Worm (Caenorhabditis elegans) whole organism, late embryonic: Measurements from ENCODE around the gene D1086.5.

Experiments
- ceh-14 ChIP-seq: sonication (generic microtip); optimal IDR thresholded peaks from 2 replicates; lab custom pipeline; 2016; ENCODE audit warnings: missing genotype, missing genetic modification characterization, missing compliant biosample characterization
- pqm-1 ChIP-seq: sonication (generic microtip); optimal IDR thresholded peaks from 2 replicates; lab custom pipeline; 2016; ENCODE audit warnings: missing genetic modification characterization, missing compliant biosample characterization

DNA sequence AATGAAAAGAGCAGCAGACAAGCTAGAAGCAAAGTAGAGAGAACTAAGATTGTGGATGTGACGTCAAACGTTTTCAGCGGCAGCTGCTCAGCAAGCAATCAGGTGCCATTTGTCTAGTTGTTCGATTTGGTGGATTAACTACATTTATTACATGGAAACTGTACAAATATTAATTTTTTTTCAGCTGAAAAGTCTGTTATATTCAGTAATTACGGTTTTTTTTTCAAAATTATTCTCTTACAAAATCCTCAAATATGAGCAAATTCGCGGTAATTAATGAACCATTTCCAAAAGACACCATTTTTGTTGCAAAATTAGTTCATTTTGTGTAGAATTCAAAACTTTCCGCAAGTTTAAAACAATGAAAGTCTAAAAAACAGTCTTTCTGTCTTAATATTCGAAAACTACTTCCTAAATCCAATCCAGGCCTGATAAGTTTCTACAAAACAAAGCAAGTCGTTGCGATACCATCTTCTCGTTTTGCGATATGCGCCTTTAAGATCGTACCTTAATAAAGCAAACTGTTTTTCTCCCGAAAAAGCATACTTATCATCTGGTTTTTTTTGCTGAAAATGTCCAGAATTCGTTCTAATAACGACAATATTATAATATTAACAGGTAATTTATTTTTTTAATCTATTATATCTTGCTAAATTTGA, at the start of gene D1086.5, which contains the start of gene him-5:
- no peak for TF ChIP-seq pqm-1 (tag; lab: Kevin White, UChicago)
- TF ChIP-seq ceh-14 = no peak
